Worm (Caenorhabditis elegans): Measurements from ENCODE around the gene clec-130.

clec-130 gene

ce11 chrII:3540151-3540550 lies 33.2 kb upstream of the clec-130 start:
- TF ChIP-seq lir-3 (tag; optimal IDR thresholded peaks at IDR 0.05) (no peak), mes-2 (tag; optimal IDR thresholded peaks at IDR 0.05; ENCODE audit: poor library complexity, severe bottlenecking) (no peak), set-16 (GFP tag; IDR thresholded peaks at IDR 0.05) (peak; percentile 69; the same call in 1 of the 2 replicates), nhr-25 (tag; optimal IDR thresholded peaks at IDR 0.05; ENCODE audit: borderline replicate concordance, insufficient read depth) (no peak), dmd-9 (GFP tag; IDR thresholded peaks at IDR 0.05) (no peak)

- peak in 1 of 2 experiments; percentile 12 for TF ChIP-seq lsy-2 (tag; optimal IDR thresholded peaks at IDR 0.05)
- TF ChIP-seq dmd-8 (GFP tag; IDR thresholded peaks at IDR 0.05): no peak
- TF ChIP-seq arid-1 (GFP tag; conservative IDR thresholded peaks at IDR 0.05): no peak
- no peak for TF ChIP-seq dmd-9 (GFP tag; IDR thresholded peaks at IDR 0.05)
Measured at ce11 chrII:3546381-3546931, 26.9 kb upstream of the clec-130 start, which contains the start of gene apd-3. apd-3 (minus strand) TSS chrII:3546431.

- TF ChIP-seq set-16 (GFP tag; IDR thresholded peaks at IDR 0.05) (peak; percentile 41; the same call in 1 of the 2 replicates), hlh-30 (tag; optimal IDR thresholded peaks at IDR 0.05; ENCODE audit: insufficient read depth) (peak; percentile 24), fkh-10 (GFP tag; optimal IDR thresholded peaks at IDR 0.05) (peak; percentile 22), Y105C5A.15 (GFP tag; IDR thresholded peaks at IDR 0.05) (no peak), mep-1 (tag; optimal IDR thresholded peaks at IDR 0.05) (peak; percentile 37), hmg-1.1 (GFP tag; IDR thresholded peaks at IDR 0.05) (peak; percentile 63), hif-1 (tag; optimal IDR thresholded peaks at IDR 0.05) (peak in 1 of 2 experiments; percentile 53), nhr-77 (tag; optimal IDR thresholded peaks at IDR 0.05) (no peak), aha-1 (tag) (peak; percentile 88), F49E8.2 (tag; optimal IDR thresholded peaks at IDR 0.05; ENCODE audit: borderline replicate concordance) (no peak), mdl-1 (tag; optimal IDR thresholded peaks at IDR 0.05) (peak in 1 of 2 experiments; percentile 51), unc-62 (GFP tag; optimal IDR thresholded peaks at IDR 0.05 in 1 of 2) (peak in 1 of 2 experiments; percentile 85), unc-62 (tag; optimal IDR thresholded peaks at IDR 0.05) (no peak), ces-1 (GFP tag; optimal IDR thresholded peaks at IDR 0.05) (no peak), spr-3 (GFP tag; optimal IDR thresholded peaks at IDR 0.05) (no peak), dpl-1 (GFP tag; optimal IDR thresholded peaks at IDR 0.05) (peak; percentile 8), rbr-2 (tag; optimal IDR thresholded peaks at IDR 0.05) (peak; percentile 42), sdz-12 (GFP tag; optimal IDR thresholded peaks at IDR 0.05) (no peak), lsy-2 (tag; optimal IDR thresholded peaks at IDR 0.05) (peak; percentile 7 to 69), egl-43 (GFP tag; IDR thresholded peaks at IDR 0.05) (no peak), dve-1 (tag; optimal IDR thresholded peaks at IDR 0.05; ENCODE audit: insufficient read depth) (peak; percentile 33), pha-4 (GFP tag; IDR thresholded peaks at IDR 0.05) (no peak), pha-4 (tag; optimal IDR thresholded peaks at IDR 0.05) (no peak), dmd-8 (GFP tag; IDR thresholded peaks at IDR 0.05) (no peak)
Measured at ce11 chrII:3547282-3547681, 26.1 kb upstream of the clec-130 start.

- TF ChIP-seq ceh-62 (tag; optimal IDR thresholded peaks at IDR 0.05) (no peak), nhr-77 (tag; optimal IDR thresholded peaks at IDR 0.05) (no peak), ztf-7 (tag; optimal IDR thresholded peaks at IDR 0.05) (no peak), lin-39 (tag; optimal IDR thresholded peaks at IDR 0.05) (no peak), pqm-1 (tag; optimal IDR thresholded peaks at IDR 0.05) (peak; percentile 13), F44E2.7 (GFP tag; IDR thresholded peaks at IDR 0.05) (no peak), dmd-9 (GFP tag; IDR thresholded peaks at IDR 0.05) (no peak), spr-3 (GFP tag; optimal IDR thresholded peaks at IDR 0.05) (no peak), D1046.2 (GFP tag; IDR thresholded peaks at IDR 0.05) (no peak), ztf-11 (tag; optimal IDR thresholded peaks at IDR 0.05) (no peak), ceh-20 (GFP tag; IDR thresholded peaks at IDR 0.05) (no peak), attf-4 (tag; optimal IDR thresholded peaks at IDR 0.05) (no peak), F10B5.3 (tag; optimal IDR thresholded peaks at IDR 0.05) (no peak), nhr-10 (tag; optimal IDR thresholded peaks at IDR 0.05) (no peak), F37D6.2 (tag; optimal IDR thresholded peaks at IDR 0.05) (no peak), tra-1 (GFP tag; IDR thresholded peaks at IDR 0.05) (no peak), unc-62 (GFP tag; optimal IDR thresholded peaks at IDR 0.05 in 1 of 2) (peak in 1 of 2 experiments; percentile 7), unc-62 (tag; optimal IDR thresholded peaks at IDR 0.05) (no peak), daf-19 (GFP tag; conservative IDR thresholded peaks at IDR 0.05) (no peak), sdz-12 (GFP tag; optimal IDR thresholded peaks at IDR 0.05) (no peak), rbr-2 (tag; optimal IDR thresholded peaks at IDR 0.05) (no peak), nhr-25 (tag; optimal IDR thresholded peaks at IDR 0.05; ENCODE audit: borderline replicate concordance, insufficient read depth) (no peak), daf-16 (GFP tag; optimal IDR thresholded peaks at IDR 0.05) (no peak), daf-16 (tag; optimal IDR thresholded peaks at IDR 0.05) (peak; percentile 28)
Measured at ce11 chrII:3550352-3550751, 23.0 kb upstream of the clec-130 start, which contains the start of gene W10G11.19. W10G11.19 (plus strand) TSS chrII:3550652.

All from whole organism, L4 larva.